Fruit fly (Drosophila melanogaster): ENCODE data around the gene Ada2b.

The Ada2b gene

dm6 chr3R:8206628-8207275, 33.6 kb downstream of the Ada2b start (continued):
- no peak for TF ChIP-seq sd (tag; optimal IDR thresholded peaks at IDR 0.05)
- no peak for TF ChIP-seq CG34376 (GFP tag; optimal IDR thresholded peaks at IDR 0.05)
- TF ChIP-seq pros (GFP tag; optimal IDR thresholded peaks at IDR 0.05) = no peak
- no peak for TF ChIP-seq yki (optimal IDR thresholded peaks at IDR 0.05)
- 0 out of 2 replicates have a peak, but pooled peaks have one; percentile 5 for TF ChIP-seq ham (GFP tag; IDR thresholded peaks at IDR 0.05)
- TF ChIP-seq Ets97D (GFP tag; optimal IDR thresholded peaks at IDR 0.05) = no peak
- peak; percentile 52 for TF ChIP-seq Ssrp (tag; optimal IDR thresholded peaks at IDR 0.05)
- TF ChIP-seq CG8388 (GFP tag; optimal IDR thresholded peaks at IDR 0.05) = peak; percentile 45
- TF ChIP-seq E2f2 (GFP tag; IDR thresholded peaks at IDR 0.05) = peak; percentile 15; the same call in 1 of the 2 replicates
- no peak for TF ChIP-seq Taf1 (GFP tag; IDR thresholded peaks at IDR 0.05)
- 0 out of 2 replicates have a peak, but pooled peaks have one; percentile 30 for TF ChIP-seq gsb (GFP tag; IDR thresholded peaks at IDR 0.05)
- peak; percentile 68 for TF ChIP-seq Oli (tag; optimal IDR thresholded peaks at IDR 0.05)
- TF ChIP-seq CG17385 (GFP tag; optimal IDR thresholded peaks at IDR 0.05) = peak; percentile 39
- TF ChIP-seq dati (GFP tag; IDR thresholded peaks at IDR 0.05) = no peak
- 0 out of 2 replicates have a peak, but pooled peaks have one; percentile 12 for TF ChIP-seq danr (GFP tag; IDR thresholded peaks at IDR 0.05)
- peak; percentile 20 for TF ChIP-seq CG13296 (GFP tag; optimal IDR thresholded peaks at IDR 0.05)
- TF ChIP-seq CG2889 (GFP tag; IDR thresholded peaks at IDR 0.05) = no peak
- TF ChIP-seq phol (tag; optimal IDR thresholded peaks at IDR 0.05) = peak; percentile 66
- peak; percentile 41 for TF ChIP-seq CG2875 (GFP tag; optimal IDR thresholded peaks at IDR 0.05)
- TF ChIP-seq CG15514 (GFP tag; optimal IDR thresholded peaks at IDR 0.05) = peak; percentile 40
- peak; percentile 64 for TF ChIP-seq CG13424 (tag; optimal IDR thresholded peaks at IDR 0.05)
- peak; percentile 42 for TF ChIP-seq Hsf (GFP tag; optimal IDR thresholded peaks at IDR 0.05)
- peak; percentile 54 for TF ChIP-seq CG7556 (GFP tag; optimal IDR thresholded peaks at IDR 0.05)
- no peak for TF ChIP-seq pnt (GFP tag; optimal IDR thresholded peaks at IDR 0.05)
- no peak for TF ChIP-seq gt (GFP tag; IDR thresholded peaks at IDR 0.05)
- TF ChIP-seq gcm2 (GFP tag; optimal IDR thresholded peaks at IDR 0.05) = no peak
- TF ChIP-seq org-1 (GFP tag; optimal IDR thresholded peaks at IDR 0.05) = peak; percentile 49
- TF ChIP-seq Meics (GFP tag; optimal IDR thresholded peaks at IDR 0.05) = peak; percentile 51
- TF ChIP-seq CG15073 (GFP tag; optimal IDR thresholded peaks at IDR 0.05) = no peak
- TF ChIP-seq tio (GFP tag; optimal IDR thresholded peaks at IDR 0.05) = peak; percentile 45
- TF ChIP-seq PHDP (tag; optimal IDR thresholded peaks at IDR 0.05) = peak; percentile 64
- no peak for TF ChIP-seq HLHmδ (GFP tag; optimal IDR thresholded peaks at IDR 0.05)
- TF ChIP-seq Hr3 (GFP tag; optimal IDR thresholded peaks at IDR 0.05) = peak; percentile 30
- TF ChIP-seq maf-S (GFP tag; optimal IDR thresholded peaks at IDR 0.05) = no peak

dm6 chr3R:8206019-8206418, 34.3 kb downstream of the Ada2b start:
- TF ChIP-seq wdn (GFP tag; IDR thresholded peaks at IDR 0.05) (no peak), Bdp1 (GFP tag; optimal IDR thresholded peaks at IDR 0.05) (no peak), CG5245 (GFP tag; optimal IDR thresholded peaks at IDR 0.05) (no peak), Lhr (GFP tag; optimal IDR thresholded peaks at IDR 0.05) (no peak), nmo (GFP tag; optimal IDR thresholded peaks at IDR 0.05) (no peak), nerfin-1 (tag; optimal IDR thresholded peaks at IDR 0.05) (peak; percentile 79), Fer2 (tag; optimal IDR thresholded peaks at IDR 0.05) (no peak), CG8765 (GFP tag; IDR thresholded peaks at IDR 0.05) (no peak), CG3995 (GFP tag; optimal IDR thresholded peaks at IDR 0.05) (no peak), Dll (GFP tag; IDR thresholded peaks at IDR 0.05; ENCODE audit: partially characterized antibody) (no peak), Usf (GFP tag; optimal IDR thresholded peaks at IDR 0.05) (no peak), kay (GFP tag; optimal IDR thresholded peaks at IDR 0.05) (no peak), stwl (tag; optimal IDR thresholded peaks at IDR 0.05) (no peak), dimm (GFP tag; IDR thresholded peaks at IDR 0.05) (peak; percentile 25; the same call in 1 of the 2 replicates), twi (tag; optimal IDR thresholded peaks at IDR 0.05) (peak; percentile 95), Doc3 (GFP tag; IDR thresholded peaks at IDR 0.05; ENCODE audit: partially characterized antibody) (no peak), BtbVII (GFP tag; optimal IDR thresholded peaks at IDR 0.05) (no peak), Antp (GFP tag; optimal IDR thresholded peaks at IDR 0.05) (no peak)

Data from whole organism, embryonic.